Worm (Caenorhabditis elegans): ENCODE data around the gene tsp-3.

Gene tsp-3

DNA sequence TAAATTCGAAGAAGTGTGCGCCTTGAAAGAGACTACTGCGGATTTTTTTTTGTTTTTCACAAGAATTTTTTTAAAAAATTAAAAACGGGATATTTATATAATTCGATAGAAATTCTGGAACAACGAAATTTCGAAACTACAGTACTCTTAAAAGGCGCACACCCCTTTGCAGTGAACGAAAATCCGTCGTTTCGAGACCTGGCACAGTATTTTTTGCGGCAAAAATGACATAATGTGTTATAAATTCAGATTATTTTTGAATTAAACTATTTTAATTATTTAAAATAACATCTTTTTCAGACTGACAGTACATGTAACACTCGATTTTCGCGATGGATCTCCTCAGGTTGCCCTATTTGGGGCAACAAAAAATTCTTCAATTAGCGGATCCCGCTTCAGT is 50.5 kb downstream of the tsp-3 start, which contains the start of gene F56A8.4:
Gene F56A8.4 (plus strand): TSS at position 301 of the 400 bp plus-strand sequence.
- TF ChIP-seq fos-1 (tag; optimal IDR thresholded peaks at IDR 0.05), result no peak
- no peak for TF ChIP-seq Y55F3AM.14 (GFP tag; optimal IDR thresholded peaks at IDR 0.05)
- no peak for TF ChIP-seq unc-55 (GFP tag; optimal IDR thresholded peaks at IDR 0.05)
- no peak for TF ChIP-seq alr-1 (tag; optimal IDR thresholded peaks at IDR 0.05)
- no peak for TF ChIP-seq sma-9 (GFP tag; optimal IDR thresholded peaks at IDR 0.05)
- TF ChIP-seq sma-9 (tag; optimal IDR thresholded peaks at IDR 0.05), result no peak
- TF ChIP-seq nhr-77 (tag; optimal IDR thresholded peaks at IDR 0.05), result no peak
- TF ChIP-seq elt-3 (tag; optimal IDR thresholded peaks at IDR 0.05), result no peak
- TF ChIP-seq crh-2 (tag; optimal IDR thresholded peaks at IDR 0.05), result no peak
- no peak for TF ChIP-seq ZK546.5 (tag; optimal IDR thresholded peaks at IDR 0.05)
- no peak for TF ChIP-seq aly-2 (tag; optimal IDR thresholded peaks at IDR 0.05)
- no peak for TF ChIP-seq C34F6.9 (tag; optimal IDR thresholded peaks at IDR 0.05)
- TF ChIP-seq mab-5 (tag; optimal IDR thresholded peaks at IDR 0.05), result no peak
- no peak for TF ChIP-seq egl-27 (tag; optimal IDR thresholded peaks at IDR 0.05)
- no peak for TF ChIP-seq nhr-129 (tag; optimal IDR thresholded peaks at IDR 0.05)
- TF ChIP-seq nhr-10 (tag; optimal IDR thresholded peaks at IDR 0.05), result no peak
- TF ChIP-seq lsy-2 (tag; optimal IDR thresholded peaks at IDR 0.05), result no peak
